Worm (Caenorhabditis elegans): Measurements from ENCODE around the gene cwp-2.

DNA sequence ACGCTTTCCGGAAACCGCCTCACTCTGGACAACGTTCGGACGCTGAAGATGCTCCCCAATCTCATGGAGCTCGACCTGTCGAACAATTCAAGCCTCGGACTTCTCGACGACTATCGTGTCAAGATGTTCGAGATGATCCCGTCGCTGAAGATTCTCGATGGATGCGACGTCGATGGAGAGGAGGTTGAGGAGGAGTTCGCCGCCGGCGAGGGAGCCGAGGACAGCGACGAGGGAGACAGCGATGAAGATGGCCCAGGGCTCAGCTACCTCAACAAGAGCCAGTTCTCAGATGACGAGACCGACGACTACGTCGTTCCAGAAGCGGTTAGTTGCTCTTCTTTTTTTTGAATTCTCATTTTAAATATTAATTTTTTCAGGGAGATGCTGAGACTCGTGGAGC lies 48.3 kb upstream of the cwp-2 start:
- TF ChIP-seq tab-1 (GFP tag; IDR thresholded peaks at IDR 0.05) = 0 out of 2 replicates have a peak, but pooled peaks have one; percentile 39
- no peak for TF ChIP-seq ref-1 (GFP tag; conservative IDR thresholded peaks at IDR 0.05)
- TF ChIP-seq T22C8.4 (GFP tag; IDR thresholded peaks at IDR 0.05) = no peak
- TF ChIP-seq ztf-29 (GFP tag; IDR thresholded peaks at IDR 0.05) = no peak
- TF ChIP-seq cog-1 (tag; optimal IDR thresholded peaks at IDR 0.05) = no peak
- no peak for TF ChIP-seq flt-1 (GFP tag; IDR thresholded peaks at IDR 0.05)
- TF ChIP-seq klf-2 (GFP tag; conservative IDR thresholded peaks at IDR 0.05) = no peak
- TF ChIP-seq med-1 (GFP tag; optimal IDR thresholded peaks at IDR 0.05; ENCODE audit: insufficient read depth) = no peak
- no peak for TF ChIP-seq ztf-23 (GFP tag; IDR thresholded peaks at IDR 0.05)

Data from whole organism, midembryonic.